Worm (Caenorhabditis elegans): ENCODE results near the gene F11G11.14.
"Not testable (repeated sequence)": the region's sequence is repeated elsewhere in the genome, so short reads cannot be mapped to it uniquely, and the experiment has no call there.

The F11G11.14 gene

DNA sequence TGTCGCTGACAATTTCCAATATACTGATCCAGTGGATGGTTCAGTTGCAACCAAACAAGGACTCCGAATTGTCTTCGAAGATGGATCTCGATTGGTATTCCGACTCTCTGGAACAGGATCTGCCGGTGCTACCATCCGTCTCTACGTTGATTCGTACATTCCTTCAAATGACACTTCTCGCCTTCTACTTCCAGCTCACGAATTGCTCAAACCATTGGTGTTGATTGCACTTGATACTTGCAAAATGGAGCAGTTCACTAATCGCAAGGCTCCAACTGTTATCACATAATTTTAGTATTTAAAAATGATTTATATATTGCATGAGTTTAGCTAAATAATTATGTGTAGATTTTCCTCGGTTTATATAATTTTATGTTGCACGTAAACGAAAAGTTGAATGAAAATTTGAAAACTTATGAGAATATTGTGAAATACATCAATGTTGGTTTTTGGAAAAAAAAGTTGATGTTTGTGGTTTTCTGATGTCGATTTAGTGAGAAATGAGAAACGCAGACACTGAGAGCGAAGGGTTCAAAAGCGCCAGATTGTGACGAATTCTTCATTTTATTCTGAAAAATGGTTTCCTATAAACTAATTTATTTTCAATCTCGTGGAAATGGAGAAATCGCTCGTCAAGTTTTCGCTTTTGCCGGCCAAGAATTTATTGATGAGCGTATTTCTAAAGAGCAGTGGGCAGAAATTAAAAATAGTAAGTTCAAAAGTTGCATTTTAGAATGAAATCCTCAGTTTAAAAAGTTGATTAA, 27.7 kb downstream of the F11G11.14 start, which contains the start of gene gst-9 (continued):
- peak; percentile 23; the same call in 1 of the 2 replicates for TF ChIP-seq madf-9 (GFP tag; conservative IDR thresholded peaks at IDR 0.05)
- TF ChIP-seq unc-62 (GFP tag; optimal IDR thresholded peaks at IDR 0.05 in 1 of 2) = peak in 1 of 2 experiments; percentile 84
- no peak for TF ChIP-seq unc-62 (tag; optimal IDR thresholded peaks at IDR 0.05)
- TF ChIP-seq lin-13 (GFP tag; optimal IDR thresholded peaks at IDR 0.05) = peak; percentile 57
- no peak for TF ChIP-seq mes-2 (tag; optimal IDR thresholded peaks at IDR 0.05; ENCODE audit: poor library complexity, severe bottlenecking)
- TF ChIP-seq hlh-11 (tag; optimal IDR thresholded peaks at IDR 0.05) = peak; percentile 42
- TF ChIP-seq nhr-102 (tag; optimal IDR thresholded peaks at IDR 0.05) = peak; percentile 51
- TF ChIP-seq nhr-77 (tag; optimal IDR thresholded peaks at IDR 0.05) = no peak
- TF ChIP-seq nhr-237 (tag; optimal IDR thresholded peaks at IDR 0.05) = no peak
- peak in 1 of 2 experiments; percentile 61 for TF ChIP-seq lsy-2 (tag; optimal IDR thresholded peaks at IDR 0.05)
- TF ChIP-seq mdt-29 (GFP tag; IDR thresholded peaks at IDR 0.05) = peak; percentile 39; the same call in 1 of the 2 replicates
- peak; percentile 86 for TF ChIP-seq dve-1 (tag; optimal IDR thresholded peaks at IDR 0.05; ENCODE audit: insufficient read depth)
- peak; percentile 56 for TF ChIP-seq mep-1 (tag; optimal IDR thresholded peaks at IDR 0.05)
- peak; percentile 17 for TF ChIP-seq Y5F2A.4 (GFP tag; optimal IDR thresholded peaks at IDR 0.05)
- no peak for TF ChIP-seq daf-16 (GFP tag; optimal IDR thresholded peaks at IDR 0.05)
- peak; percentile 59 for TF ChIP-seq daf-16 (tag; optimal IDR thresholded peaks at IDR 0.05)
- peak; percentile 69 for TF ChIP-seq ama-1 (optimal IDR thresholded peaks at IDR 0.05)
- no peak for TF ChIP-seq R02D3.7 (tag; optimal IDR thresholded peaks at IDR 0.05)
- TF ChIP-seq dmd-6 (GFP tag; IDR thresholded peaks at IDR 0.05) = 0 out of 2 replicates have a peak, but pooled peaks have one; percentile 8
- TF ChIP-seq nhr-28 (tag; optimal IDR thresholded peaks at IDR 0.05) = peak; percentile 56
- peak; percentile 65 for TF ChIP-seq aha-1 (tag)
- peak; percentile 10 for TF ChIP-seq hlh-30 (tag; optimal IDR thresholded peaks at IDR 0.05; ENCODE audit: insufficient read depth)
- peak; percentile 25 for TF ChIP-seq spr-3 (GFP tag; optimal IDR thresholded peaks at IDR 0.05)
- peak; percentile 23 for TF ChIP-seq spr-1 (tag; optimal IDR thresholded peaks at IDR 0.05)
- peak; percentile 13 for TF ChIP-seq T20F7.1 (GFP tag; optimal IDR thresholded peaks at IDR 0.05)
- TF ChIP-seq cey-2 (tag; optimal IDR thresholded peaks at IDR 0.05; ENCODE audit: borderline replicate concordance, insufficient read depth) = no peak

DNA sequence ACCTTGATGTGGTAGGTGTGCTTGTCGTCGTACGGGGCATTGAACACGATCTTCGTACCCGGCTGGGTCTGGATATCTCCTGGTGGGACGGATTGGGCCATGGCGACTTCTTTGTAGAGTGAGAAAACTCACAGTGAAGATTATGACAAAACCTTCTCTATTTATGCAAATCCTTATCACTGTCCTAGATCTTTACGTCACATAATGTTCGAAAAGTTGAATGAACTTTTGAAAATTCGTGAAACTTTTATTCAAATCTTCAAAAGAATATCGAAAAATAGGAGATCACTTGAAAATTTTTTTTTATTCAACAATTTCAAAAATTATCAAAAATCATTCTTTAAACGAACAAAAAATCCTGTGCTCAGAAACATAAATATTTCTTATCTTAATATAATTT, 29.1 kb downstream of the F11G11.14 start, which contains the start of gene msp-33:
msp-33 (minus strand) TSS at position 101 of the 400 bp plus-strand sequence.
- peak; percentile 1 for TF ChIP-seq aha-1 (tag)
- no peak for TF ChIP-seq ceh-32 (tag; optimal IDR thresholded peaks at IDR 0.05; ENCODE audit: poor library complexity)
- TF ChIP-seq T26A8.4 (GFP tag; IDR thresholded peaks at IDR 0.05) = no peak
- no peak for TF ChIP-seq ceh-20 (GFP tag; IDR thresholded peaks at IDR 0.05)
- no peak for TF ChIP-seq hlh-30 (tag; optimal IDR thresholded peaks at IDR 0.05; ENCODE audit: insufficient read depth)
- TF ChIP-seq egl-27 (tag; optimal IDR thresholded peaks at IDR 0.05) = no peak
- no peak for TF ChIP-seq Y5F2A.4 (GFP tag; optimal IDR thresholded peaks at IDR 0.05)
- TF ChIP-seq dve-1 (tag; optimal IDR thresholded peaks at IDR 0.05; ENCODE audit: insufficient read depth) = no peak

DNA sequence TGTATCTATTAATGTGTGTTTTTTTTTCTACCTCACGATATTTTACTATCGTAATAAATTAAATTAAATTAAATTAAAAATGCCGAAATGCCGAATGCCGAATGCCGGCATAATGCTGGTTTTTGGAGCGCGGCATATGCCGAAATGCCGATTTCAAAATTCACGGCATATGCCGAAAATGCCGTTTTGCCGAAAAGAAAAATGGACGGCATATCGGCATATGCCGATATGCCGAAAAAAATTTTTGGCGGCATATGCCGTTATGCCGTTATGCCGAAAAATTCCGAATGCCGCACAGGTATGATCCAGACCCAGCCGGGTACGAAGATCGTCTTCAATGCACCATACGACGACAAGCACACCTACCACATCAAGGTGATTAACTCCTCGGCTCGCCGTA, 35.0 kb downstream of the F11G11.14 start, which contains the start of gene msp-32:
msp-32 (plus strand) TSS at position 301 of the 400 bp plus-strand sequence.
- not testable (repeated sequence) for TF ChIP-seq ztf-11 (tag; optimal IDR thresholded peaks at IDR 0.05); gei-8 (GFP tag; optimal IDR thresholded peaks at IDR 0.05); mes-2 (tag; optimal IDR thresholded peaks at IDR 0.05; ENCODE audit: poor library complexity, severe bottlenecking)

DNA sequence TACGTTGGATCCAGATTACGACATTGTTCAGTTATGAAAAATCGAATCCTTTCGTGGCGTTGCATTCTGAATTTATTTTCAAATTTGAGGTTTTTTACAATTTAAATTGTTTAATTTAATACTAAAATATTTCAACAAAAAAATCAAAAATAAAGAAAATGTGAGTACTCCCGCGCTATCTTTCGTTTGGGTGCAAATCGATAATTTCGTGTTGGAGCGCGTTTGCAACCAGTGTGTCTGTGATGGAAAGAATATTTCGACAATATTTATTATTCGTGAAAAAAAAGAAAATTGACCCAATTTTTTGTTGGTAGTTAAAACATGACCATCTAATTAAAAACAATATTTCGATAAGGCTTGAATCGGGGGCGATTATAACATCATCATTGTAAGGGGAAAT, 38.6 kb downstream of the F11G11.14 start, which contains the start of gene R05F9.9:
R05F9.9 (minus strand) TSS at position 66 of the 400 bp plus-strand sequence.
- TF ChIP-seq hlh-30 (tag; optimal IDR thresholded peaks at IDR 0.05; ENCODE audit: insufficient read depth) (peak; percentile 43), daf-19 (GFP tag; conservative IDR thresholded peaks at IDR 0.05) (0 out of 2 replicates have a peak, but pooled peaks have one; percentile 33), pha-4 (GFP tag; IDR thresholded peaks at IDR 0.05) (peak; percentile 22; the same call in 1 of the 2 replicates), pha-4 (tag; optimal IDR thresholded peaks at IDR 0.05) (no peak), nhr-42 (GFP tag; IDR thresholded peaks at IDR 0.05) (no peak), F49E8.2 (tag; optimal IDR thresholded peaks at IDR 0.05; ENCODE audit: borderline replicate concordance) (peak; percentile 0), arid-1 (GFP tag; conservative IDR thresholded peaks at IDR 0.05) (0 out of 2 replicates have a peak, but pooled peaks have one; percentile 10), T20F7.1 (GFP tag; optimal IDR thresholded peaks at IDR 0.05) (peak; percentile 66), nhr-48 (tag; optimal IDR thresholded peaks at IDR 0.05) (peak; percentile 1), aly-2 (tag; optimal IDR thresholded peaks at IDR 0.05) (no peak), lin-13 (GFP tag; optimal IDR thresholded peaks at IDR 0.05) (peak; percentile 46), attf-4 (tag; optimal IDR thresholded peaks at IDR 0.05) (no peak), lim-7 (GFP tag; IDR thresholded peaks at IDR 0.05) (no peak), T26A8.4 (GFP tag; IDR thresholded peaks at IDR 0.05) (0 out of 2 replicates have a peak, but pooled peaks have one; percentile 13), nhr-10 (tag; optimal IDR thresholded peaks at IDR 0.05) (no peak), nhr-102 (tag; optimal IDR thresholded peaks at IDR 0.05) (peak; percentile 16), ama-1 (optimal IDR thresholded peaks at IDR 0.05) (peak; percentile 62), spr-1 (tag; optimal IDR thresholded peaks at IDR 0.05) (peak; percentile 28), ceh-20 (GFP tag; IDR thresholded peaks at IDR 0.05) (no peak)
